Fruit fly (Drosophila melanogaster): ENCODE measurements around the gene CG31365.

dm6 chr3R:23171867-23172266 lies 45.6 kb upstream of the CG31365 start:
- TF ChIP-seq psq (optimal IDR thresholded peaks at IDR 0.05) = no peak
- no peak for TF ChIP-seq CG8478 (optimal IDR thresholded peaks at IDR 0.05)
- TF ChIP-seq Dll (optimal IDR thresholded peaks at IDR 0.05) = no peak
- no peak for TF ChIP-seq EcR (GFP tag; optimal IDR thresholded peaks at IDR 0.05)
